Fruit fly (Drosophila melanogaster): ENCODE data around the gene CG4080.

The CG4080 gene

DNA sequence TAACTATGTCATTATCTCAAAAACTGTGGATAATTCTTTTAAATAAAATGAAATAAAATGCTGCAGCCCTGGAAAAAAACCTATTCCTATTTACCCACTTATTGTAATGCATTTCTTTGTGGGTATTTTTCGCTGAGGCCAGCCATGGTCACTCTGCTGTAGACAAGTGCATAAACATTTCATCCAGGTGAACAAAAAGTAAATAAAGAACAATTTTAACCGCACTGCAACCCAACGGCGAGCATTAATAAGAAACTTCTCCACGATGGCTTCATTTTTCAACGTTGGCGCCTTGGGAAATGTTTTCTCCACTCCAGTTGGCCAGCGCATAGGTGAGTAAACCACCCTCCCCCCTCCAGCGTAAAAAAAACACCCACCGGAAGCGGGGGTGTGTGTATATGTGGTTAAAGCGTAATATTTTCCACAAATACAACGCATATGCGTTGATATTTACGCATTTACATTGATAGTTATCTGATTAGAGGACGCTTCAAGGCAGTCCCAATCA is 47.8 kb upstream of the CG4080 start, which contains the start of gene CG3529 (continued):
- TF ChIP-seq Eip74EF (GFP tag; optimal IDR thresholded peaks at IDR 0.05) (peak in 1 of 2 experiments; percentile 71), Dfd (GFP tag; optimal IDR thresholded peaks at IDR 0.05) (no peak), CG10267 (tag; optimal IDR thresholded peaks at IDR 0.05) (peak; percentile 43), CG34422 (GFP tag; IDR thresholded peaks at IDR 0.05) (peak; percentile 44; the same call in 1 of the 3 replicates), aop (GFP tag; IDR thresholded peaks at IDR 0.05) (no peak), Deaf1 (tag; optimal IDR thresholded peaks at IDR 0.05) (no peak), CG13624 (GFP tag; optimal IDR thresholded peaks at IDR 0.05) (peak; percentile 32), yki (optimal IDR thresholded peaks at IDR 0.05) (no peak), Gug (GFP tag; IDR thresholded peaks at IDR 0.05) (no peak), HLH54F (GFP tag; optimal IDR thresholded peaks at IDR 0.05) (peak; percentile 5), slbo (GFP tag; IDR thresholded peaks at IDR 0.05) (0 out of 2 replicates have a peak, but pooled peaks have one; percentile 31), trh (GFP tag; optimal IDR thresholded peaks at IDR 0.05) (no peak), CG8478 (optimal IDR thresholded peaks at IDR 0.05) (no peak), Asciz (GFP tag; optimal IDR thresholded peaks at IDR 0.05) (peak; percentile 37), cato (GFP tag; optimal IDR thresholded peaks at IDR 0.05; ENCODE audit: borderline replicate concordance) (no peak), slp2 (GFP tag; optimal IDR thresholded peaks at IDR 0.05) (peak; percentile 17), NFAT (GFP tag; IDR thresholded peaks at IDR 0.05) (no peak), CG12071 (GFP tag; optimal IDR thresholded peaks at IDR 0.05) (no peak), unc-4 (GFP tag; IDR thresholded peaks at IDR 0.05; ENCODE audit: partially characterized antibody) (no peak), H2.0 (GFP tag; IDR thresholded peaks at IDR 0.05) (peak; percentile 27; the same call in 1 of the 2 replicates), ac (GFP tag; optimal IDR thresholded peaks at IDR 0.05) (no peak), CG1603 (tag; optimal IDR thresholded peaks at IDR 0.05) (peak; percentile 57), CG12219 (GFP tag; optimal IDR thresholded peaks at IDR 0.05) (peak; percentile 4), bab2 (GFP tag; optimal IDR thresholded peaks at IDR 0.05) (no peak), CG17829 (tag; optimal IDR thresholded peaks at IDR 0.05) (peak; percentile 37), D19B (GFP tag; optimal IDR thresholded peaks at IDR 0.05) (no peak), wor (GFP tag; IDR thresholded peaks at IDR 0.05) (no peak), CG10321 (GFP tag; IDR thresholded peaks at IDR 0.05) (no peak), CrebB (tag; optimal IDR thresholded peaks at IDR 0.05) (peak; percentile 3), HLH4C (GFP tag; IDR thresholded peaks at IDR 0.05; ENCODE audit: partially characterized antibody) (no peak), CG4360 (GFP tag; IDR thresholded peaks at IDR 0.05) (no peak), Dek (tag; optimal IDR thresholded peaks at IDR 0.05) (peak; percentile 39), CG18764 (GFP tag; optimal IDR thresholded peaks at IDR 0.05) (no peak), otp (GFP tag; IDR thresholded peaks at IDR 0.05) (no peak), Bteb2 (GFP tag; optimal IDR thresholded peaks at IDR 0.05) (peak; percentile 20), CG8359 (GFP tag; optimal IDR thresholded peaks at IDR 0.05; ENCODE audit: borderline replicate concordance) (no peak), phol (tag; optimal IDR thresholded peaks at IDR 0.05) (peak; percentile 71), CG18262 (tag; optimal IDR thresholded peaks at IDR 0.05) (peak; percentile 18), Doc3 (GFP tag; IDR thresholded peaks at IDR 0.05; ENCODE audit: partially characterized antibody) (no peak), odd (GFP tag; optimal IDR thresholded peaks at IDR 0.05) (peak; percentile 18), Optix (GFP tag; IDR thresholded peaks at IDR 0.05) (no peak), CG6254 (GFP tag; optimal IDR thresholded peaks at IDR 0.05) (no peak), Elba2 (GFP tag; optimal IDR thresholded peaks at IDR 0.05) (no peak), Sry-β (GFP tag; optimal IDR thresholded peaks at IDR 0.05) (no peak), Meics (GFP tag; optimal IDR thresholded peaks at IDR 0.05) (peak; percentile 59), CG9932 (GFP tag; IDR thresholded peaks at IDR 0.05) (peak; percentile 42; the same call in 1 of the 2 replicates), zfh1 (GFP tag; IDR thresholded peaks at IDR 0.05) (no peak), CG4617 (GFP tag; optimal IDR thresholded peaks at IDR 0.05; ENCODE audit: borderline replicate concordance) (peak; percentile 84), Dp (GFP tag; optimal IDR thresholded peaks at IDR 0.05) (peak; percentile 20), Six4 (GFP tag; optimal IDR thresholded peaks at IDR 0.05) (no peak), Usf (GFP tag; optimal IDR thresholded peaks at IDR 0.05) (no peak)

Data from whole organism, embryonic.